Fruit fly (Drosophila melanogaster) whole organism, embryonic: ENCODE results near the gene Sox102F.

Source experiments
- Abd-B ChIP-seq: fragments of 200-800 bp; sonication (Bioruptor generic); optimal IDR thresholded peaks from 2 replicates; lab custom pipeline; 2018; ENCODE audit warnings: missing biosample characterization, mild to moderate bottlenecking, missing genetic modification characterization, moderate library complexity
- BtbVII ChIP-seq: fragments of 200-800 bp; sonication (Bioruptor generic); optimal IDR thresholded peaks from 3 replicates; lab custom pipeline; 2017; ENCODE audit warnings: missing biosample characterization, mild to moderate bottlenecking, missing genetic modification characterization
- CG12071 ChIP-seq: fragments of 200-800 bp; sonication (Bioruptor generic); optimal IDR thresholded peaks from 3 replicates; lab custom pipeline; 2018; ENCODE audit warnings: missing biosample characterization, mild to moderate bottlenecking, missing genetic modification characterization
- CG18764 ChIP-seq: fragments of 200-800 bp; sonication (Bioruptor generic); optimal IDR thresholded peaks from 3 replicates; lab custom pipeline; 2016; ENCODE audit warnings: missing biosample characterization, missing genetic modification characterization
- CG7839 ChIP-seq: fragments of 200-800 bp; sonication (Bioruptor generic); optimal IDR thresholded peaks from 3 replicates; lab custom pipeline; 2018; ENCODE audit warnings: missing biosample characterization, mild to moderate bottlenecking, missing genetic modification characterization, moderate library complexity
- CG8765 ChIP-seq: fragments of 200-800 bp; sonication (Bioruptor generic); IDR thresholded peaks from 2 replicates; pipeline ENCODE4 v1.3.6; 2022; ENCODE audit warnings: missing biosample characterization, missing genetic modification characterization
- Camta ChIP-seq: fragments of 200-800 bp; sonication (Bioruptor generic); optimal IDR thresholded peaks from 2 replicates; lab custom pipeline; 2016; ENCODE audit warnings: missing biosample characterization, missing genetic modification characterization
- NfI ChIP-seq: fragments of 200-800 bp; sonication (Bioruptor generic); optimal IDR thresholded peaks from 3 replicates; lab custom pipeline; 2018; ENCODE audit warnings: missing biosample characterization, mild to moderate bottlenecking, missing genetic modification characterization, moderate library complexity
- Opbp ChIP-seq: fragments of 200-800 bp; sonication (Bioruptor generic); IDR thresholded peaks from 3 replicates; pipeline ENCODE4 v1.3.6; 2022; ENCODE audit warnings: missing biosample characterization, missing genetic modification characterization; ENCODE audit not compliant: partially characterized antibody
- PHDP ChIP-seq: fragments of 200-800 bp; sonication (Bioruptor generic); optimal IDR thresholded peaks from 3 replicates; lab custom pipeline; 2018; ENCODE audit warnings: missing biosample characterization, mild to moderate bottlenecking, missing genetic modification characterization, moderate library complexity
- Sox102F ChIP-seq: fragments of 200-800 bp; sonication (Bioruptor generic); optimal IDR thresholded peaks from 2 replicates; lab custom pipeline; 2018; ENCODE audit warnings: missing biosample characterization, mild to moderate bottlenecking, missing genetic modification characterization, moderate library complexity
- al ChIP-seq: fragments of 200-800 bp; sonication (Bioruptor generic); IDR thresholded peaks from 2 replicates; pipeline ENCODE4 v1.3.6; 2022; ENCODE audit warnings: missing biosample characterization, missing genetic modification characterization
- slbo ChIP-seq: fragments of 200-800 bp; sonication (Bioruptor generic); IDR thresholded peaks from 2 replicates; pipeline ENCODE4 v1.3.6; 2022; ENCODE audit warnings: missing biosample characterization, missing genetic modification characterization
- so ChIP-seq: fragments of 200-800 bp; sonication (Bioruptor generic); IDR thresholded peaks from 3 replicates; pipeline ENCODE4 v1.3.6; 2022; ENCODE audit warnings: missing biosample characterization, missing genetic modification characterization

- TF ChIP-seq al (no peak), so (no peak), CG8765 (GFP tag; lab: Robert Waterston, UW) (no peak), CG18764 (GFP tag; lab: Kevin White, UChicago) (no peak), CG7839 (tag; lab: Kevin White, UChicago) (no peak), BtbVII (no peak), NfI (GFP tag; lab: Kevin White, UChicago) (no peak), Camta (no peak), Abd-B (GFP tag; lab: Kevin White, UChicago) (no peak), CG12071 (GFP tag; lab: Kevin White, UChicago) (no peak), slbo (no peak), Opbp (GFP tag; lab: Robert Waterston, UW) (no peak), PHDP (tag; lab: Kevin White, UChicago) (no peak), Sox102F (GFP tag; lab: Kevin White, UChicago) (no peak)
These were observed 4.4 kb downstream of the Sox102F start for dm6 chr4:829783-830182.
